Fruit fly (Drosophila melanogaster) whole organism, larva: ENCODE measurements around the gene Sbat.

Source experiments
- noc ChIP-seq: fragments of 200-800 bp; sonication (Bioruptor generic); optimal IDR thresholded peaks from 3 replicates; lab custom pipeline; 2019; ENCODE audit warnings: missing biosample characterization, mild to moderate bottlenecking, missing genetic modification characterization, moderate library complexity

Gene Sbat

dm6 chr2L:2878188-2878587, at the start of gene Sbat, which contains the start of gene Prx6a:
Sbat (plus strand) TSS chr2L:2878344.
Prx6a (minus strand) TSS chr2L:2878232.
- TF ChIP-seq noc (tag; lab: Kevin White, UChicago): peak; percentile 79

- TF ChIP-seq noc (tag; lab: Kevin White, UChicago): no peak
These were observed 48.4 kb upstream of the Sbat start, which contains the start of gene Duox for dm6 chr2L:2829637-2830340. Duox (minus strand) TSS chr2L:2830248.

- TF ChIP-seq noc (tag; lab: Kevin White, UChicago): peak; percentile 91
These were observed 47.8 kb upstream of the Sbat start for dm6 chr2L:2830341-2830800.

DNA sequence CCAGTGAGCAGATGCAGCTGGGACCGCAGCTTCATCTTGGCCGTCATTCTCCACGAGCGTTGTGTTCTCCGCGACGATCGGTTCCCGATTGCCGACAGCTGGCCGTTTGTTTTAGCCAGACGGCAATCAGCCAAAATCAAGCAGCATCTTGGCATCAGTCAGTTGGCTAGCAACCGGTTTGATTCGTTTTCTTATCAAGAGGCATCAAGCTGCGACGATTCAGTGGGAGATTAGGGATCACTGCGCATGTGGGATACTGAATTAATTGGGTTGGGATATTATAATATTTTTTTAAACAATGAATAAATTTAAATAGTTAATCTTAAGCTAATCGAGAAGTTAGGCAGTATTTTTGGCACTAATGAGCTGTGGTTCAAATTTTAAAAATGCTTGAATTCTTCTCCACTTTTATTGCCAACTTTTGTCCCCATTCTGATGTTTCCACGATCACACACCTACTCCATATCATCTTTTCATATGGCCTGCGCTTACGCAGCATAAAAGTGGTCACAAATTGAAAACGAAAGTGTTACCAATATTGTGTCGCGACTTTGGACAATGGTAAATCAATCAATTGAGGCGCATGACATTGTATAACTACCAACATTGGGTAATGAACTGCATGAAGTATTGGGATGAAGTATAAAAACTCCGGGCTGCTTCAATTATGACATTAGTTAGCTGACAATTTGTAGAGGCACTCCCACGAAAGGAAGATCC, 40.2 kb upstream of the Sbat start, which contains the start of the genes CG3119 and Cpr23B:
CG3119 (minus strand) TSS at position 92 of the 720 bp plus-strand sequence.
Cpr23B (plus strand) TSS at position 670 of the 720 bp plus-strand sequence.
- TF ChIP-seq noc (tag; lab: Kevin White, UChicago): no peak

DNA sequence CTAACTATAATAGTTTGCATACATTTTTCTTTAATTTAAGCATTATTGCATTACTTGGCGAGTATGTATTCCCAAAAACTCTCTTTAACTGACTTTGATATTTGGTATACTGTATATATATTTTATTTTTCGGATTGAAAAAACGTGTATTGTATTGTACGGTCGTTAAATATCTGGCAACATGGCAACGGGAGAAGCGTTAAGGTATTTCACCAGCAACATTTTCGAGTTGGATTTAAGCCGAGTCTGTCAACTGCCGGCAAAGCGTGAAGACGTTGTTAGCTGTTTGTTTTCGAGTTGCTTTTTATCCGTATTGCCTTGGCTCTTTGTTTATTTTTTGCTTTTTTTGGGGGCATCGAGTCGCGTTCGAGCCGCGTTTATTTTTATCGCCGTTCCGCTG, 38.3 kb upstream of the Sbat start, which contains the start of gene CG2975:
CG2975 (plus strand) TSS at position 275 of the 400 bp plus-strand sequence.
- TF ChIP-seq noc (tag; lab: Kevin White, UChicago): no peak

- no peak for TF ChIP-seq noc (tag; lab: Kevin White, UChicago)
These were observed 37.8 kb upstream of the Sbat start for dm6 chr2L:2840311-2840710.

DNA sequence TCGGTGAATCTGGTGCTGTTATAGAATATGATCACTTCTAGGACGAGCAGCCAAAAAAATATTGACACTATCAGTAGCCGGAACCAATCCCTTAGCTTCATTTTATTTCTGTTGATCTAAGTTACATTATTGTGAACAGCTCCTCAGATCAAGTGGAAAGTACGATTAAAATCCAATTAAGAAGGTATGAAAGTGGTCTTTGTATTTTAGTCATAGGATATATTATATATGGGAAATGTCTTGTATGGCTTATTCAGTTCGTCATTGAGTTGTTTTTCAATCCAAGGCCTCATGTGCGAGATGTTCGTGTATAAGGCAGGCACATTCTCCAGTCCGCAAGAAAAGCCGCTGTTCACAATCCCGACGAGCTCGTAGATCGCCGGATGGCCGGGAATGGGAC, 33.7 kb upstream of the Sbat start, which contains the start of gene CG18558:
CG18558 (minus strand) TSS at position 101 of the 400 bp plus-strand sequence.
- TF ChIP-seq noc (tag; lab: Kevin White, UChicago): no peak

- no peak for TF ChIP-seq noc (tag; lab: Kevin White, UChicago)
These were observed 32.5 kb upstream of the Sbat start, which contains the start of gene CG18557 for dm6 chr2L:2845634-2846033. CG18557 (minus strand) TSS chr2L:2845734.

DNA sequence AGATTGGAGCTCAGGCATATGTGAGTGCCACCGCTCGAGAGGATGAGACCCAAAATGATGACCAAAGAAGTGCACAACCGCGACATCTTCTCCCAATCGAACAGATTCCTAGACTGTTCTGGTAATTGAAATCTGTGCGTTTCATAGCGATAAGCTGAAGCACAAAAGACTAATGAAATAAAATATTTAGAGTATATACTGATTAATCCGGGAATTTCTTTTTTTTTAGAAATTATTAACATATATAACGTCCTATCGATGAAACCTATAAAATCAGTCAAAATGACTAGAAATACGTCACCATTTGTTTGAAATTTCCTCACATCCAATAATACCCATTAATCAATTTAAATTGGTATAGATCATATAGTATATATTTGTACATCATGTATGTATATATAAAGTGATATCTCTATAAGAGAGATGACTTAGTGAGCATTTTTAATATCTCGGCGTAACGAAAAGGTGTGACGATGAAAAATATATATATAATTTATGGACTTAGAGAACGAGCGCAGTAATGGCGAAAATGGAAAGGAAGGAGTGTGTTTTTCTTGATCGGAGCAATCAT, 30.9 kb upstream of the Sbat start, which contains the start of the genes CG3117 and CG2983:
CG3117 (minus strand) TSS at position 101 of the 571 bp plus-strand sequence.
CG2983 (plus strand) TSS at position 521 of the 571 bp plus-strand sequence.
- no peak for TF ChIP-seq noc (tag; lab: Kevin White, UChicago)

dm6 chr2L:2851589-2851988, 26.6 kb upstream of the Sbat start:
- no peak for TF ChIP-seq noc (tag; lab: Kevin White, UChicago)

DNA sequence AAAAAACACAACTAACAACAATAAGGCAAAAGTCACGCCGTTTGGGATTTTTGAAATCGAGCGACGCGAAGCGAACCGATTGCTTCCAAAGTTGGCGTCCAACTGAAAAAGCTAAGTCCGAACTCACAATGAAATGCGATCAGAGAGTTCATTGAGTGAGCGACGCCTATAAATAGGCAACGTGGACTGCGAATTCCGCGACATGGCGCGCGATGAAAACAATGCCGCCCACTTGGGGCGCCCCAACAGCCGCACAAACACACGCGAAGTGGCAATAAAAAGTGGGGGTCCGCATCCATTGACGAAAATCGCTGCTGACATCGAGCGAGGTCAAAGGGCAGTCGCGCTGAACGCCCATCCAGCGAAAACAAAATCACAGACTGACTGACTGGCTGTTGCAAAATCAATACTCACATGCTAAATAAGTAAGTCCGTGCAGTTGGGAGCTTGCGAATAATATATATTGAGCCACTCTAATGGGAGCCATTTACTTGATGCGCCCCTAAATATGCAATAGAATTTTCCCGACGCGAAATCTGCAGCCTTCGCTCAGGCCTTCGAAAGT, 22.9 kb upstream of the Sbat start:
- no peak for TF ChIP-seq noc (tag; lab: Kevin White, UChicago)

DNA sequence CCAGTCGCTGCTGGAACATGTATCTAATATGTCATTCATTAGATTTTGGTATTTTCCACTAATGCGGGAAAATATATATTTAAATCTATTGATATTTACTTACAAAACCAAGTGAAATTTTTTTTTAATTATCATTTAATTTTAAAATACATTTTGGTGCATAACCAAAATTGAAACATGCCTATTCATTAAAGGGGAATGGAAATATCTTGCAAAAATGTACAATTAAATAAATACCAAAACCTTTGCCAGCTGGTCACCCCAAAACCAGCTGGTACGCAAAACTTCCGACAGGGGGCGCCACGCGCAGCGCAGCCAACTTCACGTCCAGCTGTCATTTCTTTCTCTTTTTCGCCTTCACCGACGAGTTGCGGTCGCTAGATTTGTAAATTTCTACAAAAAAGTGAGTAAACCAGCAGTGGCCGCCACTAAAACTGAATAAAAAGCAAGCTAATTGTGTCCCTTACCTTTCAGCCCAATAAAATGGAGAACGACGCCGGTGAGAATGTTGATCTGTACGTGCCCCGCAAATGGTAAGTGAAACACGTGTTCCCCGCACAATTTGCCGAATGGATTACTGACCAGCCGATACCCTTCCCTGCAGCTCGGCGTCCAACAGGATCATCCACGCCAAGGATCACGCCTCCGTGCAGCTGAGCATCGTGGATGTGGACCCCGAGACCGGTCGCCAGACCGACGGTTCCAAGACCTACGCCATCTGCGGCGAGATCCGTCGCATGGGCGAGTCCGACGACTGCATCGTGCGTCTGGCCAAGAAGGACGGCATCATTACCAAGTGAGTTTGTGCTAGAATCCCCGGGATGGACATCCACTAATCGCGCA, 22.1 kb upstream of the Sbat start, which contains the start of the genes CG3104 and RpS21:
CG3104 (minus strand) TSS at position 6 of the 843 bp plus-strand sequence.
RpS21 (plus strand) TSS at position 298 of the 843 bp plus-strand sequence.
- TF ChIP-seq noc (tag; lab: Kevin White, UChicago): peak; percentile 42

DNA sequence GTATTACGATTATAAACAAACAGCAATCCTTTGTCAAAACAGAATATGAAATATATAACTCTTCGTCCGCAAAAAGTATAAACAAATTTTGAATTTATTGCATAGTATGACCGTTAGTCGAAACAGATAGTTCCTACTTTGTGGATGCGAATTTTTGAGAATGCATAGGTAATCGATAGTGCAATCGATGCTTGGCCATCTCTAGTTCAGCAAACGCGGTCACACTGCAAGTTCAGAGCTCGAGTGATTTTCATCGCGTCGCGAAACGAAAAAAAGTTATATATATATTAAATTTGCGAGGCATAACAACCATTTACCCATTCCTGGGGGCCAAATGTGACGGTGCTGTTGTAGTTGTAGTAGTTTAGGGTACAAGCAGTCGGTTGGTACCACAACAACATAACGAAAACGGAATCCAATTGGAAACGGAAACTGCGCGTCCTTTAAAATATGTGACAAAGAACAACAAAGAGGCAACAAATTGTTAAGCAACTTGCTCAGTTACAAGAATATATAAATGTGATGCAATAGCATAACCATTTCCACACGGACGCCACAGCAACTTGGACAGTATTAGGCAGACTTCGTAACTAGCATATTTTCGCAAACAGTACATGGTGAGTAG, 21.1 kb upstream of the Sbat start, which contains the start of gene CG2991:
CG2991 (plus strand) TSS at position 205 of the 625 bp plus-strand sequence.
- TF ChIP-seq noc (tag; lab: Kevin White, UChicago): peak; percentile 21
